Worm (Caenorhabditis elegans) whole organism, young adult: ENCODE data around the gene hpo-18.

Experiments
- B0336.3 ChIP-seq: fragments of 200-800 bp; sonication (Bioruptor generic); IDR thresholded peaks from 2 replicates; pipeline ENCODE4 v1.3.6; 2022; ENCODE audit warnings: missing genetic modification characterization, missing compliant biosample characterization
- D2030.7 ChIP-seq: fragments of 200-800 bp; sonication (Bioruptor generic); IDR thresholded peaks from 2 replicates; pipeline ENCODE4 v1.3.6; 2022; ENCODE audit warnings: missing genetic modification reagents, missing genetic modification characterization, missing compliant biosample characterization
- F10E7.11 ChIP-seq: sonication (generic microtip); optimal IDR thresholded peaks from 2 replicates; lab custom pipeline; 2017; ENCODE audit warnings: mild to moderate bottlenecking, missing genetic modification characterization, moderate library complexity, missing compliant biosample characterization
- F22D6.2 ChIP-seq: sonication (generic microtip); optimal IDR thresholded peaks from 2 replicates; lab custom pipeline; 2016; ENCODE audit warnings: mild to moderate bottlenecking, missing genetic modification characterization, missing compliant biosample characterization
- F37B4.10 ChIP-seq: fragments of 200-800 bp; sonication (Bioruptor generic); IDR thresholded peaks from 2 replicates; pipeline ENCODE4 v1.3.6; 2022; ENCODE audit warnings: missing genetic modification characterization, missing compliant biosample characterization
- F39B2.1 ChIP-seq: fragments of 200-800 bp; sonication (Bioruptor generic); IDR thresholded peaks from 2 replicates; pipeline ENCODE4 v1.3.6; 2022; ENCODE audit warnings: missing genetic modification reagents, missing genetic modification characterization, missing compliant biosample characterization
- F57A8.1 ChIP-seq: fragments of 200-800 bp; sonication (Bioruptor generic); optimal IDR thresholded peaks from 2 replicates; lab custom pipeline; 2018; ENCODE audit warnings: mild to moderate bottlenecking, missing genetic modification characterization, moderate library complexity, missing compliant biosample characterization
- K12H6.12 ChIP-seq: fragments of 200-800 bp; sonication (Bioruptor generic); optimal IDR thresholded peaks from 2 replicates; lab custom pipeline; 2018; ENCODE audit warnings: mild to moderate bottlenecking, missing genetic modification characterization, missing compliant biosample characterization
- T07F8.4 ChIP-seq: sonication (generic microtip); optimal IDR thresholded peaks from 2 replicates; lab custom pipeline; 2016; ENCODE audit warnings: mild to moderate bottlenecking, missing genetic modification characterization, moderate library complexity, missing compliant biosample characterization
- Y53F4B.3 ChIP-seq: fragments of 200-800 bp; sonication (Bioruptor generic); IDR thresholded peaks from 2 replicates; pipeline ENCODE4 v1.3.6; 2022; ENCODE audit warnings: missing genetic modification reagents, missing genetic modification characterization, missing compliant biosample characterization
- Y56A3A.18 ChIP-seq: fragments of 200-800 bp; sonication (Bioruptor generic); IDR thresholded peaks from 2 replicates; pipeline ENCODE4 v1.3.6; 2022; ENCODE audit warnings: missing genetic modification reagents, missing genetic modification characterization, missing compliant biosample characterization
- ama-1 ChIP-seq, 3 experiments: fragments of 150-350 bp in 1 of 3; sonication (generic microtip) in 2 of 3; optimal IDR thresholded peaks; 2 replicates each; lab custom pipeline; 2014 to 2018; ENCODE audit warnings: missing biosample characterization in 2 of 3, missing genetic modification characterization in 2 of 3, missing genetic modification reagents in 2 of 3
- attf-6 ChIP-seq: fragments of 200-800 bp; sonication (Bioruptor generic); IDR thresholded peaks from 2 replicates; pipeline ENCODE4 v1.3.6; 2022; ENCODE audit warnings: missing genetic modification reagents, missing genetic modification characterization, missing compliant biosample characterization
- ccch-3 ChIP-seq: fragments of 200-800 bp; sonication (Bioruptor generic); optimal IDR thresholded peaks from 2 replicates; lab custom pipeline; 2018; ENCODE audit warnings: mild to moderate bottlenecking, missing genetic modification characterization, missing compliant biosample characterization
- cebp-1 ChIP-seq, 2 experiments: fragments of 200-800 bp in 1 of 2; sonication (Bioruptor generic) in 1 of 2; sonication (generic microtip) in 1 of 2; IDR thresholded peaks in 1 of 2; optimal IDR thresholded peaks in 1 of 2; 2 replicates each; pipeline versions ENCODE4 v1.3.6 to Lab custom; 2017 to 2022; ENCODE audit warnings: missing compliant biosample characterization in 2 of 2, missing genetic modification characterization in 2 of 2, mild to moderate bottlenecking in 1 of 2, missing genetic modification reagents in 1 of 2, moderate library complexity in 1 of 2
- ceh-79 ChIP-seq: sonication (generic microtip); optimal IDR thresholded peaks from 2 replicates; lab custom pipeline; 2017; ENCODE audit warnings: mild to moderate bottlenecking, missing genetic modification characterization, missing compliant biosample characterization
- dox-1 ChIP-seq: fragments of 200-800 bp; sonication (Bioruptor generic); IDR thresholded peaks from 2 replicates; pipeline ENCODE4 v1.3.6; 2022; ENCODE audit warnings: missing genetic modification reagents, missing genetic modification characterization, missing compliant biosample characterization
- egl-44 ChIP-seq: fragments of 200-800 bp; sonication (Bioruptor generic); IDR thresholded peaks from 2 replicates; pipeline ENCODE4 v1.3.6; 2022; ENCODE audit warnings: missing genetic modification reagents, missing genetic modification characterization, missing compliant biosample characterization
- fkh-3 ChIP-seq: sonication (generic microtip); optimal IDR thresholded peaks from 2 replicates; lab custom pipeline; 2016; ENCODE audit warnings: mild to moderate bottlenecking, missing genetic modification characterization, missing compliant biosample characterization
- hrde-1 ChIP-seq: sonication (generic microtip); optimal IDR thresholded peaks from 2 replicates; lab custom pipeline; 2016; ENCODE audit warnings: missing genetic modification characterization, mild to moderate bottlenecking, missing compliant biosample characterization, moderate library complexity, missing genotype, missing genetic modification reagents, borderline replicate concordance
- hsf-1 ChIP-seq: fragments of 200-800 bp; sonication (Bioruptor generic); IDR thresholded peaks from 2 replicates; pipeline ENCODE4 v1.3.6; 2022; ENCODE audit warnings: missing genetic modification reagents, missing genetic modification characterization, missing compliant biosample characterization
- lag-1 ChIP-seq: fragments of 200-800 bp; sonication (Bioruptor generic); IDR thresholded peaks from 2 replicates; pipeline ENCODE4 v1.3.6; 2022; ENCODE audit warnings: missing genetic modification reagents, missing genetic modification characterization, missing compliant biosample characterization
- let-607 ChIP-seq, 2 experiments: fragments of 200-800 bp in 1 of 2; sonication (Bioruptor generic) in 1 of 2; sonication (generic microtip) in 1 of 2; optimal IDR thresholded peaks; 2 replicates each; lab custom pipeline; 2016 to 2018; ENCODE audit warnings: mild to moderate bottlenecking in 2 of 2, missing compliant biosample characterization in 2 of 2, missing genetic modification characterization in 2 of 2, moderate library complexity in 2 of 2, missing genotype in 1 of 2
- lin-54 ChIP-seq: fragments of 200-800 bp; sonication (Bioruptor generic); optimal IDR thresholded peaks from 2 replicates; lab custom pipeline; 2018; ENCODE audit warnings: mild to moderate bottlenecking, missing genetic modification characterization, missing compliant biosample characterization
- lsl-1 ChIP-seq: fragments of 200-800 bp; sonication (Bioruptor generic); optimal IDR thresholded peaks from 2 replicates; lab custom pipeline; 2018; ENCODE audit warnings: mild to moderate bottlenecking, missing genetic modification characterization, moderate library complexity, missing compliant biosample characterization
- madf-3 ChIP-seq: fragments of 200-800 bp; sonication (Bioruptor generic); IDR thresholded peaks from 2 replicates; pipeline ENCODE4 v1.3.6; 2022; ENCODE audit warnings: missing genetic modification reagents, missing genetic modification characterization, missing compliant biosample characterization
- mcd-1 ChIP-seq: fragments of 200-800 bp; sonication (Bioruptor generic); IDR thresholded peaks from 2 replicates; pipeline ENCODE4 v1.3.6; 2022; ENCODE audit warnings: missing genetic modification reagents, missing genetic modification characterization, missing compliant biosample characterization
- mes-4 ChIP-seq: sonication (generic microtip); optimal IDR thresholded peaks from 2 replicates; lab custom pipeline; 2016; ENCODE audit warnings: missing genotype, missing genetic modification characterization, missing compliant biosample characterization
- nhr-179 ChIP-seq: sonication (generic microtip); optimal IDR thresholded peaks from 2 replicates; lab custom pipeline; 2016; ENCODE audit warnings: mild to moderate bottlenecking, missing genetic modification characterization, missing compliant biosample characterization
- rec-8 ChIP-seq, 2 experiments: sonication (generic microtip); optimal IDR thresholded peaks; 2 replicates each; lab custom pipeline; 2016; ENCODE audit warnings: mild to moderate bottlenecking in 2 of 2, missing genetic modification characterization in 2 of 2, missing genetic modification reagents in 2 of 2, missing genotype in 2 of 2, missing biosample characterization in 1 of 2, missing compliant biosample characterization in 1 of 2, moderate library complexity in 1 of 2
- snpc-1.1 ChIP-seq: sonication (generic microtip); optimal IDR thresholded peaks from 2 replicates; lab custom pipeline; 2017; ENCODE audit warnings: missing genetic modification characterization, mild to moderate bottlenecking, missing compliant biosample characterization, antibody characterized with exemption, moderate library complexity, missing genotype, missing genetic modification reagents; ENCODE audit not compliant: insufficient read depth
- snpc-3.4 ChIP-seq: sonication (generic microtip); optimal IDR thresholded peaks from 2 replicates; lab custom pipeline; 2017; ENCODE audit warnings: missing genetic modification characterization, mild to moderate bottlenecking, missing compliant biosample characterization, antibody characterized with exemption, moderate library complexity, missing genotype, missing genetic modification reagents
- tbx-9 ChIP-seq: sonication (generic microtip); optimal IDR thresholded peaks from 2 replicates; lab custom pipeline; 2016; ENCODE audit warnings: borderline replicate concordance, missing genetic modification characterization, inconsistent platforms, missing compliant biosample characterization
- unc-130 ChIP-seq: sonication (generic microtip); optimal IDR thresholded peaks from 2 replicates; lab custom pipeline; 2016; ENCODE audit warnings: missing genetic modification reagents, missing genetic modification characterization, missing compliant biosample characterization
- unc-62 ChIP-seq: fragments of 150-350 bp; optimal IDR thresholded peaks from 2 replicates; lab custom pipeline; 2014; ENCODE audit warnings: missing biosample characterization, missing genetic modification reagents, missing genetic modification characterization
- zim-3 ChIP-seq: sonication (generic microtip); optimal IDR thresholded peaks from 2 replicates; lab custom pipeline; 2017; ENCODE audit warnings: mild to moderate bottlenecking, missing genetic modification characterization, moderate library complexity, missing compliant biosample characterization
- ztf-26 ChIP-seq: sonication (generic microtip); optimal IDR thresholded peaks from 2 replicates; lab custom pipeline; 2017; ENCODE audit warnings: missing genetic modification characterization, missing compliant biosample characterization
- ztf-28 ChIP-seq: fragments of 200-800 bp; sonication (Bioruptor generic); IDR thresholded peaks from 2 replicates; pipeline ENCODE4 v1.3.6; 2022; ENCODE audit warnings: missing genetic modification reagents, missing genetic modification characterization, missing compliant biosample characterization
- ztf-3 ChIP-seq: fragments of 200-800 bp; sonication (Bioruptor generic); optimal IDR thresholded peaks from 2 replicates; lab custom pipeline; 2018; ENCODE audit warnings: mild to moderate bottlenecking, missing genetic modification characterization, missing compliant biosample characterization

The hpo-18 gene

ce11 chrV:4375807-4376564 lies 29.8 kb upstream of the hpo-18 start, which contains the start of gene F32D1.7 (continued):
- no peak for TF ChIP-seq tbx-9 (tag; lab: Kevin White, UChicago)
- no peak for TF ChIP-seq ceh-79 (tag; lab: Kevin White, UChicago)
- no peak for TF ChIP-seq lag-1
- TF ChIP-seq madf-3 (GFP tag; lab: Robert Waterston, UW) = no peak
- TF ChIP-seq unc-130 = peak; percentile 38
- TF ChIP-seq mcd-1 (GFP tag; lab: Robert Waterston, UW) = peak; percentile 53; the same call in 1 of the 2 replicates
- TF ChIP-seq F22D6.2 (tag; lab: Kevin White, UChicago) = no peak
- no peak for TF ChIP-seq K12H6.12 (tag; lab: Kevin White, UChicago)
- TF ChIP-seq ccch-3 (GFP tag; lab: Kevin White, UChicago) = no peak
- no peak for TF ChIP-seq ztf-3 (GFP tag; lab: Kevin White, UChicago)
- no peak for TF ChIP-seq unc-62 (GFP tag; lab: Kevin White, UChicago)
- no peak for TF ChIP-seq B0336.3 (GFP tag; lab: Robert Waterston, UW)
- no peak for TF ChIP-seq zim-3 (tag; lab: Kevin White, UChicago)
- TF ChIP-seq snpc-1.1 (tag; lab: Kevin White, UChicago) = peak; percentile 61
- no peak for TF ChIP-seq cebp-1 (GFP tag; IDR thresholded peaks at IDR 0.05; lab: Robert Waterston, UW)
- TF ChIP-seq cebp-1 (tag; optimal IDR thresholded peaks at IDR 0.05; lab: Kevin White, UChicago) = no peak
- no peak for TF ChIP-seq F57A8.1
- TF ChIP-seq let-607 (tag; optimal IDR thresholded peaks at IDR 0.05; lab: Kevin White, UChicago) = no peak
- no peak for TF ChIP-seq Y53F4B.3 (GFP tag; lab: Robert Waterston, UW)
- TF ChIP-seq ztf-26 (tag; lab: Kevin White, UChicago) = no peak
- TF ChIP-seq T07F8.4 = no peak
- no peak for TF ChIP-seq ztf-28 (GFP tag; lab: Robert Waterston, UW)
- no peak for TF ChIP-seq fkh-3 (tag; lab: Kevin White, UChicago)
- no peak for TF ChIP-seq F39B2.1 (GFP tag; lab: Robert Waterston, UW)
- no peak for TF ChIP-seq attf-6 (GFP tag; lab: Robert Waterston, UW)
- TF ChIP-seq hrde-1 (tag; lab: Kevin White, UChicago) = no peak
- TF ChIP-seq egl-44 (GFP tag; lab: Robert Waterston, UW) = no peak
- peak; percentile 70 for TF ChIP-seq snpc-3.4 (tag; lab: Kevin White, UChicago)
- TF ChIP-seq rec-8 (tag; optimal IDR thresholded peaks at IDR 0.05; lab: Kevin White, UChicago) = no peak
- TF ChIP-seq ama-1 (optimal IDR thresholded peaks at IDR 0.05; lab: Kevin White, UChicago) = no peak
- TF ChIP-seq ama-1 (GFP tag; optimal IDR thresholded peaks at IDR 0.05; lab: Kevin White, UChicago) = no peak
- peak; percentile 59; the same call in 1 of the 2 replicates for TF ChIP-seq hsf-1
- no peak for TF ChIP-seq F10E7.11 (tag; lab: Kevin White, UChicago)
- TF ChIP-seq F37B4.10 (GFP tag; lab: Robert Waterston, UW) = no peak
- no peak for TF ChIP-seq Y56A3A.18
- peak; percentile 87 for TF ChIP-seq D2030.7 (GFP tag; lab: Robert Waterston, UW)
- no peak for TF ChIP-seq nhr-179 (tag; lab: Kevin White, UChicago)
- peak; percentile 91 for TF ChIP-seq lin-54 (GFP tag; lab: Kevin White, UChicago)
- peak; percentile 99 for TF ChIP-seq lsl-1
- no peak for TF ChIP-seq mes-4 (tag; lab: Kevin White, UChicago)
- TF ChIP-seq dox-1 = peak; percentile 61
